Fruit fly (Drosophila melanogaster) whole organism, embryonic: ENCODE measurements around the gene senju.

Experiments
- Asciz ChIP-seq: fragments of 200-800 bp; sonication (Bioruptor generic); optimal IDR thresholded peaks from 2 replicates; lab custom pipeline; 2017; ENCODE audit warnings: missing biosample characterization, mild to moderate bottlenecking, missing genetic modification characterization, missing genetic modification reagents
- BtbVII ChIP-seq: fragments of 200-800 bp; sonication (Bioruptor generic); optimal IDR thresholded peaks from 3 replicates; lab custom pipeline; 2017; ENCODE audit warnings: missing biosample characterization, mild to moderate bottlenecking, missing genetic modification characterization
- CG10147 ChIP-seq: fragments of 200-800 bp; sonication (Bioruptor generic); optimal IDR thresholded peaks from 2 replicates; lab custom pipeline; 2019; ENCODE audit warnings: missing biosample characterization, mild to moderate bottlenecking, missing genetic modification characterization, moderate library complexity
- CG11247 ChIP-seq: fragments of 200-800 bp; sonication (Bioruptor generic); IDR thresholded peaks from 2 replicates; pipeline ENCODE4 v1.3.6; 2022; ENCODE audit warnings: missing biosample characterization, missing genetic modification characterization
- CG11723 ChIP-seq: fragments of 200-800 bp; sonication (Bioruptor generic); optimal IDR thresholded peaks from 2 replicates; lab custom pipeline; 2017; ENCODE audit warnings: missing biosample characterization, mild to moderate bottlenecking, missing genetic modification characterization
- CG12744 ChIP-seq: fragments of 200-800 bp; sonication (Bioruptor generic); optimal IDR thresholded peaks from 2 replicates; lab custom pipeline; 2016; ENCODE audit warnings: missing biosample characterization, missing genetic modification characterization
- CG13424 ChIP-seq: fragments of 200-800 bp; sonication (Bioruptor generic); optimal IDR thresholded peaks from 2 replicates; lab custom pipeline; 2019; ENCODE audit warnings: missing biosample characterization, mild to moderate bottlenecking, missing genetic modification characterization, moderate library complexity
- CG1603 ChIP-seq: fragments of 200-800 bp; sonication (Bioruptor generic); optimal IDR thresholded peaks from 2 replicates; lab custom pipeline; 2019; ENCODE audit warnings: missing biosample characterization, mild to moderate bottlenecking, missing genetic modification characterization, moderate library complexity
- CG16813 ChIP-seq: fragments of 200-800 bp; sonication (Bioruptor generic); IDR thresholded peaks from 3 replicates; pipeline ENCODE4 v1.3.6; 2022; ENCODE audit warnings: missing biosample characterization, missing genetic modification characterization; ENCODE audit not compliant: partially characterized antibody
- CG17385 ChIP-seq: fragments of 200-800 bp; sonication (Bioruptor generic); optimal IDR thresholded peaks from 3 replicates; lab custom pipeline; 2018; ENCODE audit warnings: missing biosample characterization, mild to moderate bottlenecking, missing genetic modification characterization
- CG32772 ChIP-seq: fragments of 200-800 bp; sonication (Bioruptor generic); IDR thresholded peaks from 2 replicates; pipeline ENCODE4 v1.3.6; 2022; ENCODE audit warnings: missing biosample characterization, missing genetic modification characterization
- CG3281 ChIP-seq: fragments of 200-800 bp; sonication (Bioruptor generic); optimal IDR thresholded peaks from 3 replicates; lab custom pipeline; 2017; ENCODE audit warnings: missing biosample characterization, mild to moderate bottlenecking, missing genetic modification characterization
- CG3407 ChIP-seq: fragments of 200-800 bp; sonication (Bioruptor generic); optimal IDR thresholded peaks from 2 replicates; lab custom pipeline; 2018; ENCODE audit warnings: missing biosample characterization, mild to moderate bottlenecking, missing genetic modification characterization
- CG4282 ChIP-seq: fragments of 200-800 bp; sonication (Bioruptor generic); optimal IDR thresholded peaks from 2 replicates; lab custom pipeline; 2016; ENCODE audit warnings: missing biosample characterization, missing genetic modification characterization
- CG4424 ChIP-seq: fragments of 200-800 bp; sonication (Bioruptor generic); optimal IDR thresholded peaks from 3 replicates; lab custom pipeline; 2016; ENCODE audit warnings: missing biosample characterization, missing genetic modification characterization
- CG7357 ChIP-seq: fragments of 200-800 bp; sonication (Bioruptor generic); IDR thresholded peaks from 3 replicates; pipeline ENCODE4 v1.3.6; 2022; ENCODE audit warnings: missing biosample characterization, missing genetic modification characterization
- CG7372 ChIP-seq: fragments of 200-800 bp; sonication (Bioruptor generic); IDR thresholded peaks from 2 replicates; pipeline ENCODE4 v1.3.6; 2022; ENCODE audit warnings: missing biosample characterization, missing genetic modification characterization
- CG7556 ChIP-seq: fragments of 200-800 bp; sonication (Bioruptor generic); optimal IDR thresholded peaks from 2 replicates; lab custom pipeline; 2017; ENCODE audit warnings: missing biosample characterization, mild to moderate bottlenecking, missing genetic modification characterization
- CG9932 ChIP-seq: fragments of 200-800 bp; sonication (Bioruptor generic); IDR thresholded peaks from 2 replicates; pipeline ENCODE4 v1.3.6; 2022; ENCODE audit warnings: missing biosample characterization, missing genetic modification characterization
- D19A ChIP-seq: fragments of 200-800 bp; optimal IDR thresholded peaks from 3 replicates; lab custom pipeline; 2019; ENCODE audit warnings: missing biosample characterization, mild to moderate bottlenecking, missing genetic modification characterization, moderate library complexity
- Deaf1 ChIP-seq: fragments of 200-800 bp; optimal IDR thresholded peaks from 3 replicates; lab custom pipeline; 2019; ENCODE audit warnings: missing biosample characterization, mild to moderate bottlenecking, missing genetic modification characterization, moderate library complexity
- H15 ChIP-seq: fragments of 200-800 bp; sonication (Bioruptor generic); IDR thresholded peaks from 3 replicates; pipeline ENCODE4 v1.3.6; 2022; ENCODE audit warnings: missing biosample characterization, missing genetic modification characterization
- HmgZ ChIP-seq: fragments of 200-800 bp; sonication (Bioruptor generic); optimal IDR thresholded peaks from 2 replicates; lab custom pipeline; 2018; ENCODE audit warnings: missing biosample characterization, mild to moderate bottlenecking, missing genetic modification characterization
- MTF-1 ChIP-seq: fragments of 200-800 bp; sonication (Bioruptor generic); optimal IDR thresholded peaks from 2 replicates; lab custom pipeline; 2018; ENCODE audit warnings: missing biosample characterization, mild to moderate bottlenecking, missing genetic modification characterization, borderline replicate concordance
- Mad ChIP-seq: fragments of 200-800 bp; sonication (Bioruptor generic); optimal IDR thresholded peaks from 2 replicates; lab custom pipeline; 2016; ENCODE audit warnings: missing biosample characterization, missing genetic modification characterization
- Rfx ChIP-seq: fragments of 200-800 bp; sonication (Bioruptor generic); IDR thresholded peaks from 2 replicates; pipeline ENCODE4 v1.3.6; 2022; ENCODE audit warnings: missing biosample characterization, missing genetic modification characterization
- Sox100B ChIP-seq: fragments of 200-800 bp; sonication (Bioruptor generic); optimal IDR thresholded peaks from 3 replicates; lab custom pipeline; 2018; ENCODE audit warnings: missing biosample characterization, mild to moderate bottlenecking, missing genetic modification characterization
- Sry-β ChIP-seq: fragments of 200-800 bp; sonication (Bioruptor generic); optimal IDR thresholded peaks from 2 replicates; lab custom pipeline; 2018; ENCODE audit warnings: missing biosample characterization, mild to moderate bottlenecking, missing genetic modification characterization, moderate library complexity
- Trl ChIP-seq, 3 experiments: fragments of >200 bp in 2 of 3; fragments of 200-800 bp in 1 of 3; sonication (Bioruptor generic) in 1 of 3; optimal IDR thresholded peaks; 2 replicates in 1 of 3; 3 replicates in 2 of 3; lab custom pipeline; 2016 to 2017; ENCODE audit warnings: missing biosample characterization in 1 of 3, missing genetic modification characterization in 1 of 3
- ash1 ChIP-seq: fragments of 200-800 bp; sonication (Bioruptor generic); optimal IDR thresholded peaks from 2 replicates; lab custom pipeline; 2018; ENCODE audit warnings: missing biosample characterization, mild to moderate bottlenecking, missing genetic modification characterization
- bcd ChIP-seq: fragments of 200-800 bp; sonication (Bioruptor generic); optimal IDR thresholded peaks from 2 replicates; lab custom pipeline; 2017; ENCODE audit warnings: missing biosample characterization, mild to moderate bottlenecking, missing genetic modification characterization
- bowl ChIP-seq: fragments of 200-800 bp; sonication (Bioruptor generic); IDR thresholded peaks from 2 replicates; pipeline ENCODE4 v1.3.6; 2022; ENCODE audit warnings: missing biosample characterization, missing genetic modification characterization
- crp ChIP-seq, 2 experiments: fragments of 200-800 bp; sonication (Bioruptor generic); optimal IDR thresholded peaks; 2 replicates in 1 of 2; 3 replicates in 1 of 2; lab custom pipeline; 2017; ENCODE audit warnings: missing biosample characterization in 2 of 2, missing genetic modification characterization in 2 of 2, mild to moderate bottlenecking in 1 of 2, moderate library complexity in 1 of 2
- dan ChIP-seq: fragments of 200-800 bp; sonication (Bioruptor generic); IDR thresholded peaks from 2 replicates; pipeline ENCODE4 v1.3.6; 2022; ENCODE audit warnings: missing biosample characterization, missing genetic modification characterization
- ems ChIP-seq: fragments of 200-800 bp; sonication (Bioruptor generic); optimal IDR thresholded peaks from 3 replicates; lab custom pipeline; 2016; ENCODE audit warnings: missing biosample characterization, missing genetic modification characterization
- en ChIP-seq: fragments of 200-800 bp; sonication (Bioruptor generic); optimal IDR thresholded peaks from 2 replicates; lab custom pipeline; 2016; ENCODE audit warnings: missing biosample characterization, missing genetic modification characterization
- fd102C ChIP-seq: fragments of 200-800 bp; sonication (Bioruptor generic); optimal IDR thresholded peaks from 2 replicates; lab custom pipeline; 2018; ENCODE audit warnings: missing biosample characterization, mild to moderate bottlenecking, missing genetic modification characterization, moderate library complexity
- klu ChIP-seq: fragments of 200-800 bp; sonication (Bioruptor generic); IDR thresholded peaks from 2 replicates; pipeline ENCODE4 v1.3.6; 2022; ENCODE audit warnings: missing biosample characterization, missing genetic modification characterization
- pum ChIP-seq: fragments of 200-800 bp; sonication (Bioruptor generic); optimal IDR thresholded peaks from 2 replicates; lab custom pipeline; 2016; ENCODE audit warnings: missing biosample characterization, missing genetic modification characterization
- seq ChIP-seq: fragments of 200-800 bp; sonication (Bioruptor generic); IDR thresholded peaks from 2 replicates; pipeline ENCODE4 v1.3.6; 2022; ENCODE audit warnings: missing biosample characterization, missing genetic modification characterization
- shn ChIP-seq: fragments of 200-800 bp; sonication (Bioruptor generic); optimal IDR thresholded peaks from 3 replicates; lab custom pipeline; 2016; ENCODE audit warnings: missing biosample characterization, missing genetic modification characterization
- slbo ChIP-seq: fragments of 200-800 bp; sonication (Bioruptor generic); IDR thresholded peaks from 2 replicates; pipeline ENCODE4 v1.3.6; 2022; ENCODE audit warnings: missing biosample characterization, missing genetic modification characterization
- sr ChIP-seq: fragments of 200-800 bp; sonication (Bioruptor generic); IDR thresholded peaks from 3 replicates; pipeline ENCODE4 v1.3.6; 2022; ENCODE audit warnings: missing biosample characterization, missing genetic modification characterization
- tll ChIP-seq, 2 experiments: fragments of 200-800 bp in 1 of 2; fragments of >200 bp in 1 of 2; sonication (Bioruptor generic) in 1 of 2; optimal IDR thresholded peaks; 2 replicates each; lab custom pipeline; 2017 to 2019; ENCODE audit warnings: missing biosample characterization in 2 of 2, missing genetic modification characterization in 2 of 2, mild to moderate bottlenecking in 1 of 2, moderate library complexity in 1 of 2
- toy ChIP-seq: fragments of 200-800 bp; sonication (Bioruptor generic); IDR thresholded peaks from 2 replicates; pipeline ENCODE4 v1.3.6; 2022; ENCODE audit warnings: missing biosample characterization, missing genetic modification characterization
- unpg ChIP-seq: fragments of 200-800 bp; sonication (Bioruptor generic); optimal IDR thresholded peaks from 3 replicates; lab custom pipeline; 2018; ENCODE audit warnings: missing biosample characterization, mild to moderate bottlenecking, missing genetic modification characterization, moderate library complexity
- vnd ChIP-seq: fragments of 200-800 bp; sonication (Bioruptor generic); IDR thresholded peaks from 3 replicates; pipeline ENCODE4 v1.3.6; 2022; ENCODE audit warnings: missing biosample characterization, missing genetic modification characterization; ENCODE audit not compliant: partially characterized antibody
- wek ChIP-seq: fragments of 200-800 bp; sonication (Bioruptor generic); optimal IDR thresholded peaks from 3 replicates; lab custom pipeline; 2018; ENCODE audit warnings: missing biosample characterization, mild to moderate bottlenecking, missing genetic modification characterization, moderate library complexity

The senju gene

dm6 chr2L:5044892-5045619, 7.6 kb upstream of the senju start (continued):
- peak; percentile 78 for TF ChIP-seq CG7556 (GFP tag; lab: Kevin White, UChicago)
- TF ChIP-seq CG13424: peak; percentile 70
- TF ChIP-seq crp (GFP tag; optimal IDR thresholded peaks at IDR 0.05; lab: Kevin White, UChicago): peak in 1 of 2 experiments; percentile 1
- no peak for TF ChIP-seq dan
- TF ChIP-seq unpg (GFP tag; lab: Kevin White, UChicago): peak; percentile 52
- 0 out of 2 replicates have a peak, but pooled peaks have one; percentile 45 for TF ChIP-seq bowl (GFP tag; lab: Robert Waterston, UW)
- peak; percentile 33 for TF ChIP-seq shn (GFP tag; lab: Kevin White, UChicago)
- peak; percentile 8 for TF ChIP-seq CG10147 (GFP tag; lab: Kevin White, UChicago)
- no peak for TF ChIP-seq CG7357 (GFP tag; lab: Robert Waterston, UW)
- TF ChIP-seq wek (GFP tag; lab: Kevin White, UChicago): no peak
- TF ChIP-seq toy: no peak
- TF ChIP-seq CG4282 (GFP tag; lab: Kevin White, UChicago): no peak
- TF ChIP-seq CG7372 (GFP tag; lab: Robert Waterston, UW): no peak
- TF ChIP-seq CG1603 (tag; lab: Kevin White, UChicago): peak; percentile 14
- TF ChIP-seq BtbVII: peak; percentile 46
- TF ChIP-seq CG12744 (GFP tag; lab: Kevin White, UChicago): no peak
- peak; percentile 68 for TF ChIP-seq CG3281 (GFP tag; lab: Kevin White, UChicago)
- peak; percentile 73 for TF ChIP-seq seq
- TF ChIP-seq CG4424 (GFP tag; lab: Kevin White, UChicago): peak; percentile 63
- TF ChIP-seq CG9932 (GFP tag; lab: Robert Waterston, UW): peak; percentile 51
- no peak for TF ChIP-seq Sry-β (GFP tag; lab: Kevin White, UChicago)
- no peak for TF ChIP-seq ash1 (GFP tag; lab: Kevin White, UChicago)
- TF ChIP-seq en (GFP tag; lab: Kevin White, UChicago): no peak
- peak; percentile 62 for TF ChIP-seq bcd (GFP tag; lab: Kevin White, UChicago)
- peak; percentile 52 for TF ChIP-seq ems (GFP tag; lab: Kevin White, UChicago)
- TF ChIP-seq CG16813 (GFP tag; lab: Robert Waterston, UW): no peak
- no peak for TF ChIP-seq HmgZ (tag; lab: Kevin White, UChicago)
- TF ChIP-seq fd102C (GFP tag; lab: Kevin White, UChicago): no peak
- peak; percentile 53 for TF ChIP-seq CG17385 (GFP tag; lab: Kevin White, UChicago)
- peak; percentile 40 for TF ChIP-seq Mad
- TF ChIP-seq D19A (tag; lab: Kevin White, UChicago): peak; percentile 75
- no peak for TF ChIP-seq Trl (optimal IDR thresholded peaks at IDR 0.05; lab: Kevin White, UChicago)
- no peak for TF ChIP-seq Trl (GFP tag; optimal IDR thresholded peaks at IDR 0.05; lab: Kevin White, UChicago)
- TF ChIP-seq CG11247: peak; percentile 16; the same call in 1 of the 2 replicates
- TF ChIP-seq sr (GFP tag; lab: Robert Waterston, UW): peak; percentile 40; the same call in 1 of the 3 replicates
- no peak for TF ChIP-seq tll (GFP tag; optimal IDR thresholded peaks at IDR 0.05; lab: Kevin White, UChicago)
- TF ChIP-seq klu: no peak
- TF ChIP-seq CG11723: peak; percentile 6
- peak; percentile 24 for TF ChIP-seq Asciz (GFP tag; lab: Kevin White, UChicago)
- TF ChIP-seq Deaf1 (tag; lab: Kevin White, UChicago): peak; percentile 6
- peak; percentile 69 for TF ChIP-seq slbo (GFP tag; lab: Robert Waterston, UW)
- peak; percentile 43; the same call in 1 of the 3 replicates for TF ChIP-seq H15 (GFP tag; lab: Robert Waterston, UW)
- TF ChIP-seq CG32772 (GFP tag; lab: Robert Waterston, UW): peak; percentile 34; the same call in 1 of the 2 replicates
- peak; percentile 21 for TF ChIP-seq CG3407
- no peak for TF ChIP-seq vnd (GFP tag; lab: Robert Waterston, UW)
- peak; percentile 42 for TF ChIP-seq pum
- peak; percentile 78 for TF ChIP-seq Sox100B (GFP tag; lab: Kevin White, UChicago)
- peak; percentile 5 for TF ChIP-seq MTF-1
- TF ChIP-seq Rfx (GFP tag; lab: Robert Waterston, UW): peak; percentile 63
